Worm (Caenorhabditis elegans): ENCODE measurements around the gene pcdr-1.

pcdr-1 gene

DNA sequence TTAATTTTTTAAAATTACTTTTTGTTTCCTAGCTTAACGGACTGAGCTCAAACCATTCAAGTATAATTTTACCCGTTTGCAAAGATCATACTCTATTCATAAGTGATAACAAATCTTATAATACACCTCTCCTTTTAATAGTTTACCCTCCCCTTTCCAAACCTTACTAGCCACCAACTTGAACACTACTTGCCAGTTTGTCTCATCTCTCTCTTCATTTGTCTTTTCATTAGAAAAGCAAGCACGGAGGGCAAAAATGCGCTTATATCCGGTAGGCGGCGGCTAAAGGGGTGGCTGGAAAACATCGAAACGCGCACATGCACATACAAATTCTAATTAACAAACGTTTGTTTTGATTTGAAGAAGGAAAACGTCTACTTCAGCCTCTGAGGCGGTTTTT is 11.6 kb upstream of the pcdr-1 start:
- no peak for TF ChIP-seq odd-2 (tag; optimal IDR thresholded peaks at IDR 0.05)
- TF ChIP-seq sdc-2 (tag; optimal IDR thresholded peaks at IDR 0.05), result peak; percentile 68

DNA sequence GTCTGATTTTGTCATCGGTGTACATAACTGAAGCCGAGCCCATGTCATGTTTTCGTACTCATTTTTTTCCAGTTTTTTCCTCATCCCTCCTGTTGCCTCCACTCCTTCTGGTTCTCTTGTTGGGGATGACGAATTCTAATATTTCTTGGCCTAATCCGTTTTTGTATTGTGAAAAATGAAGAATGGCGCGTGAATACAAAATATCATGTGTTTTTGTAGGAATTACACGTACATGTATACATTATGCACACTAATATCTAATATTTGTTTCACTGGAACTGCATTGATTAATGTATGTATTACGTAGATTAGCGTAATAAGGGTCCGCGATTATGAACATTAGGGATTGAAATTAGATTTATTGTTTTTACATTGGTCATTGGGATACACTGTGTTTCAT is 10.9 kb upstream of the pcdr-1 start:
- TF ChIP-seq dve-1 (tag; optimal IDR thresholded peaks at IDR 0.05), result no peak
- no peak for TF ChIP-seq ceh-45 (GFP tag; IDR thresholded peaks at IDR 0.05)
- TF ChIP-seq ceh-19 (GFP tag; optimal IDR thresholded peaks at IDR 0.05), result no peak
- no peak for TF ChIP-seq ahr-1 (tag; optimal IDR thresholded peaks at IDR 0.05)
- no peak for TF ChIP-seq elt-2 (tag; optimal IDR thresholded peaks at IDR 0.05)
- TF ChIP-seq ttx-3 (tag; optimal IDR thresholded peaks at IDR 0.05), result no peak

ce11 chrX:15657773-15658172 is 8.8 kb upstream of the pcdr-1 start:
- no peak for TF ChIP-seq pat-9 (tag; optimal IDR thresholded peaks at IDR 0.05)

DNA sequence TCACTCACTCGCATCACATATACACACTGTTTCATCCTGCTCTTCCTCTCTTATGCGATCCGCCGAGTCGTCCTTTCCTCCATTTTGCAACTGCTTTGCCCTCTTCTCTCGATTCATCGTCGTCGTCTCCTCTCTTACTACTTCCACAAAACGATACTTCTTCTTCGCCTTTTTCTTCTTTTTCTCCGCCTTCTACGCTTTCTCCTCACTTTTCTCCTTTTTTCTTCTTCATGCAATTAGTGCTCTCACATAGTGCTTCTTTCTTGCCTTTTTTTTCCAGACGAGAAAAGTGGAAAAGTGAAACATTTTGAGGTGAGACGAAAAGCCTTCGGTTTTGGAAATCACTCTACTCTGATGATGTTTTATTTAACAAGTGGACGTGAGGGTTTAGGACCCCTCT is 7.0 kb upstream of the pcdr-1 start:
- TF ChIP-seq nfya-1 (tag; optimal IDR thresholded peaks at IDR 0.05) (peak; percentile 25), sox-2 (GFP tag; IDR thresholded peaks at IDR 0.05) (no peak), ceh-31 (tag; optimal IDR thresholded peaks at IDR 0.05) (peak; percentile 20), unc-42 (tag; optimal IDR thresholded peaks at IDR 0.05) (peak; percentile 50)

DNA sequence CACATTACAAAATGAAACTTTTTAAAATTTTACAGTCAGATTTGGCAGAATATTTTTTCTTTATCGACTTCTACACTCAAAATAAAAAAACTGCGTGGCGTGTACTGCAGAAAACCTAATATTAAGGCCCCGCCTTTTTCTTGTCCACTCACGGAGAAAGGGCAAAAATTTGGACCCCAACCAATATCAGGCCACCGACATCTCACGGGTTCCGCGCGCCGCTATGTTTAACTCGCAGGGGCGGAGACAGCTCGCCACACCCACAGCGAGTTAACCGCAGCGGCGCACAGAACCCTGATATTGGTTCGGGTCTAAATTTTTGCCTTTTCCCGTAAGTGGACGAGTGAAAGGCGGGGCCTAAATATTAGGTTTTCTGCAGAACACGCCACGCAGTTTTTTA is 2.8 kb upstream of the pcdr-1 start:
- TF ChIP-seq pat-9 (tag; optimal IDR thresholded peaks at IDR 0.05) (no peak), npax-4 (tag; optimal IDR thresholded peaks at IDR 0.05) (no peak), sox-4 (tag; optimal IDR thresholded peaks at IDR 0.05) (no peak), pha-2 (tag; optimal IDR thresholded peaks at IDR 0.05) (no peak), sox-2 (GFP tag; IDR thresholded peaks at IDR 0.05) (no peak), dve-1 (tag; optimal IDR thresholded peaks at IDR 0.05) (no peak), hlh-13 (GFP tag; optimal IDR thresholded peaks at IDR 0.05) (no peak), ceh-18 (tag; optimal IDR thresholded peaks at IDR 0.05) (no peak), ceh-30 (tag; optimal IDR thresholded peaks at IDR 0.05) (no peak), K09A11.1 (tag; optimal IDR thresholded peaks at IDR 0.05; ENCODE audit: insufficient read depth) (no peak), pax-1 (tag; optimal IDR thresholded peaks at IDR 0.05) (no peak)

- peak; percentile 36 for TF ChIP-seq gmeb-2 (tag; optimal IDR thresholded peaks at IDR 0.05)
- peak; percentile 4 for TF ChIP-seq pat-9 (tag; optimal IDR thresholded peaks at IDR 0.05)
- TF ChIP-seq hlh-15 (tag; optimal IDR thresholded peaks at IDR 0.05), result no peak
- TF ChIP-seq ceh-14 (tag; optimal IDR thresholded peaks at IDR 0.05), result no peak
- TF ChIP-seq fax-1 (tag; optimal IDR thresholded peaks at IDR 0.05), result no peak
- no peak for TF ChIP-seq ceh-22 (tag; optimal IDR thresholded peaks at IDR 0.05)
- TF ChIP-seq ceh-6 (GFP tag; optimal IDR thresholded peaks at IDR 0.05), result peak; percentile 37
Observed at ce11 chrX:15668053-15668599, 1.6 kb downstream of the pcdr-1 start.

DNA sequence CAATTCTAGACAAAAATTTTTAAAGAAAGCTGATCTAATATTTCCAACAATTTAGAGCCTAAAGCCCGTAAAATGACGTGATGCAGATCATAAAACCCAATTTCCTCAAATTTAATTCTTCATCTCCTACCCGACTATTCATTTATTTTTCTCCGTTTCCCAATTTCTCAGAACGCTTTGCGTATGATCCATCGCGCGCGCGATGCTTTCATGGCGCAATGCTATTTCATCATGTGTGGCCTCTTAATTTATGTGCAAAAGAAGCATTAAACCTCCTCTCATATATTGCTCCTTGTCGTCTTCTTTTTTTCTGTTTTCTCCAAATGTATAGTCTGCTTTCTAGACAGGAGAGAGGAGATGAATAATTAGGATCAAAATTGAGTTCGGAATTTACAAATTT is 2.1 kb downstream of the pcdr-1 start:
- no peak for TF ChIP-seq unc-42 (tag; optimal IDR thresholded peaks at IDR 0.05)
- TF ChIP-seq ceh-9 (tag; optimal IDR thresholded peaks at IDR 0.05), result no peak
- TF ChIP-seq pha-4 (tag; optimal IDR thresholded peaks at IDR 0.05), result no peak
- no peak for TF ChIP-seq npax-4 (tag; optimal IDR thresholded peaks at IDR 0.05)
- no peak for TF ChIP-seq lin-11 (tag; optimal IDR thresholded peaks at IDR 0.05)
